Fruit fly (Drosophila melanogaster) whole organism, wandering third instar larva: ENCODE data around the gene COX6CL.

Experiments used
- Dfd ChIP-seq: fragments of >200 bp; optimal IDR thresholded peaks from 2 replicates; lab custom pipeline; 2017; ENCODE audit warnings: missing biosample characterization, missing genetic modification characterization
- lola ChIP-seq: fragments of >200 bp; optimal IDR thresholded peaks from 2 replicates; lab custom pipeline; 2017; ENCODE audit warnings: missing biosample characterization, missing genetic modification characterization
- pan ChIP-seq: fragments of >200 bp; optimal IDR thresholded peaks from 2 replicates; lab custom pipeline; 2017

- TF ChIP-seq pan (lab: Kevin White, UChicago) (no peak), Dfd (no peak), lola (no peak)
Measured at dm6 chr2L:5798629-5799028, 19.6 kb downstream of the COX6CL start.
